Fruit fly (Drosophila melanogaster): ENCODE results near the gene cocoon.

The cocoon gene

DNA sequence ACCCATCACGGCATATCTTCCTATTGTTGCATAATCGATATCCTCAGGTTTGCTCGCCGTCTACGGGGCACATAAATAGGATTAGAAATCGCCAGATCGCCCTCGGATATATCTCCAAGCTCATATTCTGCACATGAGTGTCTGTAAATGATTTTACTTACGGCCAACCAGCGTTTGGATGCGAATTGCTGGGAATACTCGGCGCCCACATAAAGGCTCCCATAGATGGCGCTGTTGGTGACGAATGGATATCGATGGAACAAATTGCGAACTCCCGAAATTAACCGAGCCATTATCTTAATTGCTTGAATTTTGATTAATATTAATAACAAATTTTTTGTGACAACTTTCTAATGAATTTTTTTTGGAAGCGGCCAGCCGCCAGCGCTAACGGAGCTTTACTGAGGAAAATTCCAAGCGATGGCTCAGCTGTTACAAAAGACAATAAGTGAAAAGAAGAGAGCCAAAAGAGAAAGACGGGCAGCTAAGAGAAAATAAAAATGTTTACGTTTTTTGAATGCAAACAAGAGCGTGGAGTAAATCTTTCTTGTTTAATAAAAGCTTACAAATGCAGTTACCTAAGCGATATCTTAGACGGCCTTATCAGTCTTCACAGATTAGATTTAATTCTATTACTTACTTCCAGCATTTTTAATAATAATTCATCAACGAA is 20.8 kb upstream of the cocoon start:
- TF ChIP-seq Hr83 (GFP tag; optimal IDR thresholded peaks at IDR 0.05; ENCODE audit: poor library complexity, severe bottlenecking) (no peak), CrebA (GFP tag; optimal IDR thresholded peaks at IDR 0.05; ENCODE audit: borderline replicate concordance) (no peak), h (GFP tag; optimal IDR thresholded peaks at IDR 0.05) (no peak), pan (optimal IDR thresholded peaks at IDR 0.05) (no peak), Mio (GFP tag; optimal IDR thresholded peaks at IDR 0.05) (no peak), Sp1 (GFP tag; optimal IDR thresholded peaks at IDR 0.05) (no peak), Dif (GFP tag; optimal IDR thresholded peaks at IDR 0.05; ENCODE audit: partially characterized antibody) (no peak), Jra (GFP tag; optimal IDR thresholded peaks at IDR 0.05) (no peak), rgr (GFP tag; optimal IDR thresholded peaks at IDR 0.05) (no peak), dl (GFP tag; optimal IDR thresholded peaks at IDR 0.05; ENCODE audit: insufficient read depth in 1 of 2, partially characterized antibody in 2 of 2) (no peak), Hnf4 (GFP tag; optimal IDR thresholded peaks at IDR 0.05) (no peak), CG32264 (GFP tag; optimal IDR thresholded peaks at IDR 0.05) (no peak), psq (GFP tag; optimal IDR thresholded peaks at IDR 0.05) (no peak), jim (GFP tag; optimal IDR thresholded peaks at IDR 0.05) (no peak), dmrt93B (GFP tag; optimal IDR thresholded peaks at IDR 0.05) (no peak), Hr78 (GFP tag; optimal IDR thresholded peaks at IDR 0.05) (no peak), fru (GFP tag; optimal IDR thresholded peaks at IDR 0.05) (no peak)

DNA sequence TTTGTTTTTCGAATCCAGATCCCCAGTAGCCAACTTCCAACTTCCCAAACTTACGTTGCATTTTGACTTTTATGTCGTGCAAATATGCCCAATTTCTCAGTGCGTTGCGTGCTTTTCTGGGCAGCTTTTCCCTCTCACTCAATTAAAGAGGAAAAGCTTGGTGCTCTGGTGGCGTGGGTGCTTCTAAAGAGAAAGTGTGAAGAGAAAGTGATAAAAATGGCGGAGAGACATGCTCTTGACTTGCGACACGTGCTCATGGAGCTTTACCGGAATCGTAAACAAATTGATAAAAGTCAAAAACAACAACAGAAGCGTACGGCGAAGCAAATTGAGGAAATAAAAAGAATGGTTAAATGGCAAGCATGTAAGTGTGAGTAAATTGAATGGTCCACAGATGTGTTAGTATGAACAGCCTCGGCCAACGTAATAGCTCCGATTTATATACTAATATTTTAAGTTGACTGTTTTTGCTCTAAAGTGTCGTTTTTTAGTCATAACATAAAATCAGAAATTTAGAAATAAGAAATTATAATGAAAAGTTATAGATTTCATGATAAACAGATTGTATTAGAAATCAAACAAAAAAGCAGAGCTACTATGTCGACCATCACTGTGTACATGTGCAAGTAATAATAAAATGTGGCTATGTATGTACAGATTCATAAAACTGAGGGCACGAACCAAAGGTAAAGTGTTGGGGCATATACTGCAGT is 20.1 kb upstream of the cocoon start:
- TF ChIP-seq Vsx2 (GFP tag; optimal IDR thresholded peaks at IDR 0.05; ENCODE audit: partially characterized antibody): peak; percentile 80
- TF ChIP-seq lola (GFP tag; optimal IDR thresholded peaks at IDR 0.05): no peak
- TF ChIP-seq rgr (GFP tag; optimal IDR thresholded peaks at IDR 0.05): no peak
- no peak for TF ChIP-seq Abd-B (GFP tag; optimal IDR thresholded peaks at IDR 0.05)
- no peak for TF ChIP-seq fru (GFP tag; optimal IDR thresholded peaks at IDR 0.05)
- TF ChIP-seq HLH106 (tag; optimal IDR thresholded peaks at IDR 0.05): no peak
- peak; percentile 56 for TF ChIP-seq Dif (GFP tag; optimal IDR thresholded peaks at IDR 0.05; ENCODE audit: partially characterized antibody)
- peak in 1 of 2 experiments; percentile 30 for TF ChIP-seq dl (GFP tag; optimal IDR thresholded peaks at IDR 0.05; ENCODE audit: insufficient read depth in 1 of 2, partially characterized antibody in 2 of 2)

DNA sequence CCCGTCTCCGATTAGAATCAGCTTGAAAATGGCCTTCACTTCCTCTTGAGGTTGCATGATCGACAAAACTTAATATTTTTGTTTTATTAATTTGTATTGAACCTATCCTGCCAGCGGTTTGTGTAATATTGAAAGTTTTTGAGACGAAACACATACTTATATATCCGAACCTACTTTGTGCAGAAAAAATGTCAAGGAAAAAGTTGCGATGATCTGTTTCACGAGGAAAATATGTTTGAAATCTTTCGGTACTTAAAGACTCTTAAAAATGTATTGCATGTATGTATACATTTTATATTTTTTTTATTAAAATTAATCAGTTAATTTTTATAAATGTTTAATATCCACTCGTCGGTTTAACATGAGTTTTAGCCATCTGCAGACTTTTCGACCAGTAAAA is 11.4 kb upstream of the cocoon start, which contains the start of gene Ran-like:
Ran-like (minus strand) TSS at position 101 of the 400 bp plus-strand sequence.
- TF ChIP-seq jim (GFP tag; optimal IDR thresholded peaks at IDR 0.05): no peak
- no peak for TF ChIP-seq OdsH (GFP tag; optimal IDR thresholded peaks at IDR 0.05)
- no peak for TF ChIP-seq Sp1 (GFP tag; optimal IDR thresholded peaks at IDR 0.05)
- no peak for TF ChIP-seq dmrt93B (GFP tag; optimal IDR thresholded peaks at IDR 0.05)
- no peak for TF ChIP-seq Myc (optimal IDR thresholded peaks at IDR 0.05)
- TF ChIP-seq N (GFP tag; optimal IDR thresholded peaks at IDR 0.05): no peak
- TF ChIP-seq Rel (GFP tag; optimal IDR thresholded peaks at IDR 0.05): no peak
- no peak for TF ChIP-seq Rel (tag; optimal IDR thresholded peaks at IDR 0.05)
- no peak for TF ChIP-seq Mio (GFP tag; optimal IDR thresholded peaks at IDR 0.05)

Data from whole organism, wandering third instar larva.